Fruit fly (Drosophila melanogaster) whole organism, pupa: ENCODE measurements around the gene sog.
A peak's percentile ranks its signal among the peaks of the same experiment; 100 is the strongest.

Experiments
- CG10348 ChIP-seq: fragments of 200-800 bp; sonication (Bioruptor generic); IDR thresholded peaks from 2 replicates; pipeline ENCODE4 v1.3.6; 2022; ENCODE audit warnings: missing biosample characterization, missing genetic modification characterization
- CG12605 ChIP-seq: fragments of 200-800 bp; sonication (Bioruptor generic); IDR thresholded peaks from 2 replicates; pipeline ENCODE4 v1.3.6; 2022; ENCODE audit warnings: missing biosample characterization, missing genetic modification characterization
- CG13204 ChIP-seq: fragments of 200-800 bp; sonication (Bioruptor generic); optimal IDR thresholded peaks from 2 replicates; lab custom pipeline; 2018; ENCODE audit warnings: missing biosample characterization, mild to moderate bottlenecking, missing genetic modification characterization, moderate library complexity
- CG14655 ChIP-seq: fragments of 200-800 bp; sonication (Bioruptor generic); optimal IDR thresholded peaks from 3 replicates; lab custom pipeline; 2017; ENCODE audit warnings: mild to moderate bottlenecking, missing biosample characterization, missing genetic modification reagents, missing genetic modification characterization
- CG15710 ChIP-seq: fragments of 200-800 bp; sonication (Bioruptor generic); optimal IDR thresholded peaks from 2 replicates; lab custom pipeline; 2018; ENCODE audit warnings: missing biosample characterization, mild to moderate bottlenecking, missing genetic modification characterization, moderate library complexity
- CG17806 ChIP-seq: fragments of 200-800 bp; sonication (Bioruptor generic); optimal IDR thresholded peaks from 2 replicates; lab custom pipeline; 2018; ENCODE audit warnings: missing biosample characterization, mild to moderate bottlenecking, missing genetic modification characterization, moderate library complexity
- CG32121 ChIP-seq: fragments of 200-800 bp; sonication (Bioruptor generic); IDR thresholded peaks from 2 replicates; pipeline ENCODE4 v1.3.6; 2022; ENCODE audit warnings: missing biosample characterization, missing genetic modification characterization
- CG34367 ChIP-seq: fragments of 200-800 bp; sonication (Bioruptor generic); optimal IDR thresholded peaks from 2 replicates; lab custom pipeline; 2018; ENCODE audit warnings: missing biosample characterization, mild to moderate bottlenecking, missing genetic modification characterization
- CG4496 ChIP-seq: fragments of 200-800 bp; sonication (Bioruptor generic); IDR thresholded peaks from 3 replicates; pipeline ENCODE4 v1.3.6; 2022; ENCODE audit warnings: missing biosample characterization, missing genetic modification characterization
- CG8159 ChIP-seq: fragments of 200-800 bp; sonication (Bioruptor generic); optimal IDR thresholded peaks from 3 replicates; lab custom pipeline; 2018; ENCODE audit warnings: missing biosample characterization, mild to moderate bottlenecking, missing genetic modification characterization, moderate library complexity
- CG8301 ChIP-seq: fragments of 200-800 bp; sonication (Bioruptor generic); optimal IDR thresholded peaks from 2 replicates; lab custom pipeline; 2018; ENCODE audit warnings: missing biosample characterization, mild to moderate bottlenecking, missing genetic modification characterization
- CG9948 ChIP-seq: fragments of 200-800 bp; sonication (Bioruptor generic); optimal IDR thresholded peaks from 2 replicates; lab custom pipeline; 2018; ENCODE audit warnings: missing biosample characterization, mild to moderate bottlenecking, missing genetic modification characterization, moderate library complexity
- D1 ChIP-seq: fragments of 200-800 bp; sonication (Bioruptor generic); optimal IDR thresholded peaks from 2 replicates; lab custom pipeline; 2018; ENCODE audit warnings: missing biosample characterization, mild to moderate bottlenecking, missing genetic modification characterization, moderate library complexity
- EcR ChIP-seq: fragments of 200-800 bp; sonication (Bioruptor generic); optimal IDR thresholded peaks from 3 replicates; lab custom pipeline; 2019; ENCODE audit warnings: missing biosample characterization, missing genetic modification characterization, mild to moderate bottlenecking, moderate library complexity, missing genetic modification reagents
- Ets98B ChIP-seq: fragments of 200-800 bp; sonication (Bioruptor generic); IDR thresholded peaks from 2 replicates; pipeline ENCODE4 v1.3.6; 2022; ENCODE audit warnings: missing biosample characterization, missing genetic modification characterization
- Pif1A ChIP-seq: fragments of 200-800 bp; sonication (Bioruptor generic); optimal IDR thresholded peaks from 3 replicates; lab custom pipeline; 2016; ENCODE audit warnings: missing biosample characterization, missing genetic modification characterization
- Pif1B ChIP-seq: fragments of 200-800 bp; sonication (Bioruptor generic); optimal IDR thresholded peaks from 3 replicates; lab custom pipeline; 2016; ENCODE audit warnings: missing biosample characterization, missing genetic modification characterization
- Snoo ChIP-seq: fragments of 200-800 bp; sonication (Bioruptor generic); optimal IDR thresholded peaks from 3 replicates; lab custom pipeline; 2017; ENCODE audit warnings: missing biosample characterization, mild to moderate bottlenecking, missing genetic modification characterization, inconsistent platforms
- fd96Ca ChIP-seq: fragments of 200-800 bp; sonication (Bioruptor generic); IDR thresholded peaks from 3 replicates; pipeline ENCODE4 v1.3.6; 2022; ENCODE audit warnings: missing biosample characterization, missing genetic modification characterization
- gl ChIP-seq: fragments of 200-800 bp; sonication (Bioruptor generic); optimal IDR thresholded peaks from 2 replicates; lab custom pipeline; 2018; ENCODE audit warnings: missing biosample characterization, mild to moderate bottlenecking, missing genetic modification characterization
- rn ChIP-seq: fragments of 200-800 bp; sonication (Bioruptor generic); IDR thresholded peaks from 2 replicates; pipeline ENCODE4 v1.3.6; 2022; ENCODE audit warnings: missing biosample characterization, missing genetic modification characterization

The sog gene

DNA sequence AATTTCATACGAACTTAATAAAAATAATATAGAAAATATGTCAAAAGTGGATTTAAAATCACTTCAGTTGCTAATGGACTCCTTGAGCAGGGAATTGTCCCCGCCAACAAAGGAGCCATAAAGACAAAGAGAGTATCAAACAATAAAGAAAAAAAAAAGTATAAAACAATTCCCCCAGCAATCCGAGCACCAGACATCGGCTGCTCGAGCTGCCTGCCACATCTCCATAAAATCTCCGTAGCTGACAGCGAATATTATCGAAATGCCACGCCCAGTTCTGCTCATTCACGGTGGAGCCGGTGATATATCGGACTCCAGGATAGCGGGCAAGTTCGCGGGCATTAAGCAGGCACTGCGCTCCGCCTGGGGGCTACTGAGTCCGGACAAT, 64.3 kb downstream of the sog start, which contains the start of gene CG7860:
Gene CG7860, plus strand, starts transcription at position 11 of the 388 bp plus-strand sequence.
- TF ChIP-seq CG8301 (tag; lab: Kevin White, UChicago) = no peak
- no peak for TF ChIP-seq fd96Ca (GFP tag; lab: Robert Waterston, UW)
- peak; percentile 10 for TF ChIP-seq Pif1B (GFP tag; lab: Kevin White, UChicago)
- peak; percentile 9 for TF ChIP-seq CG15710 (tag; lab: Kevin White, UChicago)
- TF ChIP-seq Snoo (tag; lab: Kevin White, UChicago) = peak; percentile 39

DNA sequence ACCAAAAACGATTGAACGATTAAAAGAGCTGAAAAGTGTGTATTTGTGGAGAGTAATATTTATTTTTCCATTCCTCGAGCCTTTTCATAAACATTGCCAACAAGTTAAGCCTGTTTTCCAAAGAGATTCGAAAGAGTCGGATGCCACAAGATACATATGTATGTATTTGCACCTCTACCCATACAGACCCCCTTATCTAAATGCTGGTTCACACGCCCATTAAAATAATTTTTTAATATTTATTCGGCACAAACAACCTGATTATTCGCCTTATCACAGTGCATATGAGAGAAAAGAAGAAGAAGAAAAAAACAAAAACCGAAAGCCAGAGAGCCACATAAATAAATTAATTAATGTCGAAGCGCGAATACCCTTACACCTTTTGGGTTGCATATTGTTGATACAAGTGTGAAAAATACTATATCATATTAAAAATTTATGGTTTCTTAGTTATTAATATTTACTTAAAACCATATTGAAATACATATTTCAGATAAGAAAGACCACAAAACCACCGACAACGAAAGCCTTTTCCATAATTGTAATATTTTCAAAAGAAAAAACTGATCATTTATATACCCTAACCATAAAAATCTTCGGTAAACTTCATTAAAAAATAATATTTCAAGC, 64.8 kb downstream of the sog start:
- TF ChIP-seq Pif1B (GFP tag; lab: Kevin White, UChicago) = peak; percentile 8
- peak; percentile 13 for TF ChIP-seq EcR
- peak; percentile 6 for TF ChIP-seq Pif1A (GFP tag; lab: Kevin White, UChicago)
- TF ChIP-seq CG12605 = no peak

DNA sequence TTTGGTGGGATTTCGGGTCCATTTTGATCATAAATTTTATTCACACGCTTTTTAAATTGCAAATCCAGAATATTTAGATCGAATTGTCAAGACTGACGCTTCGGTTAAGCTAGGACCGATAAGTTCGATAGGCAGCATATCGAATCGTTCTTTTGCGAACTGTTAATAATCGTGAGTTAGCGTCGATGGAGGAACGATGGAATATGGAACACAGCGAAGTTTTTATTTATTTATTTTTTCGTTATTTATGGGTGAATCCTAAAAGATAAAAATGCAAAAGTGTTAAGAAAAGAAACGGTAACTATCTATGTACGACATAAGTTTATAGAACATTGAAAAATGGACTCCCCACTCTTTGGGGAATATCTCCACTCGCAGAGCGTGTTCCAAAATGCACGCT, 77.3 kb downstream of the sog start, which contains the start of gene CG42300:
Gene CG42300, minus strand, starts transcription at position 101 of the 400 bp plus-strand sequence.
- no peak for TF ChIP-seq CG4496

DNA sequence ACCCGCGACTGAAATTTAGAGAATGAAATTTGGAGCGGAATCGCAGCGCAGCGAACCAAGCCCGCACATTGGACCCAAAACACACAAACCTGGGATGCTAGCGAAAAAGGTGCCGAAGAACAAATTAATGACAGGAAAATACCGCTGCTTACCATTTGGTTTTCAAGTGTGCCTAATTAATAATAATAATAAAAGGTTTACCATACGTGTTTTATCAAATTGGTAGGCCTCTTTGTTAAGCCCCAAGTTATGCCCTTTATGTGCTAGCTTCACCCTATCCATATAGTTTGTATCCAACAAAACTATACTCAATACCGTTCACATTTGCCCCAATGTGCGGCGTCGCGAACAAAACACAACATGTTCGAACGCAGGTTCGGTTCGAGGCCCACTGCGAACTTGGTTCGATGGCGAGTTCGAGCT, 79.0 kb downstream of the sog start, which contains the start of gene Ac13E:
Gene Ac13E, minus strand, starts transcription at position 23 of the 423 bp plus-strand sequence.
- TF ChIP-seq Snoo (tag; lab: Kevin White, UChicago) (peak; percentile 95), CG12605 (peak; percentile 66; the same call in 1 of the 2 replicates), CG32121 (peak; percentile 91), CG9948 (tag; lab: Kevin White, UChicago) (peak; percentile 86), Pif1A (GFP tag; lab: Kevin White, UChicago) (peak; percentile 94), D1 (tag; lab: Kevin White, UChicago) (peak; percentile 72), CG10348 (GFP tag; lab: Robert Waterston, UW) (peak; percentile 53; the same call in 1 of the 2 replicates), rn (GFP tag; lab: Robert Waterston, UW) (peak; percentile 70), EcR (peak; percentile 22), CG15710 (tag; lab: Kevin White, UChicago) (peak; percentile 89), fd96Ca (GFP tag; lab: Robert Waterston, UW) (peak; percentile 92), CG8159 (tag; lab: Kevin White, UChicago) (peak; percentile 92), Ets98B (GFP tag; lab: Robert Waterston, UW) (peak; percentile 84), gl (tag; lab: Kevin White, UChicago) (peak; percentile 68), CG13204 (GFP tag; lab: Kevin White, UChicago) (peak; percentile 79), CG17806 (tag; lab: Kevin White, UChicago) (peak; percentile 82), Pif1B (GFP tag; lab: Kevin White, UChicago) (peak; percentile 89), CG4496 (peak; percentile 90), CG8301 (tag; lab: Kevin White, UChicago) (peak; percentile 90), CG34367 (tag; lab: Kevin White, UChicago) (peak; percentile 86), CG14655 (GFP tag; lab: Kevin White, UChicago) (peak; percentile 93)
